Fruit fly (Drosophila melanogaster) whole organism, wandering third instar larva: Measurements from ENCODE around the gene Cngl.

ENCODE experiments used
- Dfd ChIP-seq: fragments of >200 bp; optimal IDR thresholded peaks from 2 replicates; lab custom pipeline; 2017; ENCODE audit warnings: missing biosample characterization, missing genetic modification characterization
- h ChIP-seq: fragments of 200-800 bp; sonication (Bioruptor generic); optimal IDR thresholded peaks from 3 replicates; lab custom pipeline; 2016; ENCODE audit warnings: missing biosample characterization, mild to moderate bottlenecking, missing genetic modification characterization
- psq ChIP-seq: fragments of 200-800 bp; sonication (Bioruptor generic); optimal IDR thresholded peaks from 3 replicates; lab custom pipeline; 2017; ENCODE audit warnings: missing biosample characterization, mild to moderate bottlenecking, missing genetic modification characterization, moderate library complexity
- tai ChIP-seq: sonication (Bioruptor generic); optimal IDR thresholded peaks from 2 replicates; lab custom pipeline; 2016; ENCODE audit warnings: missing biosample characterization, missing genetic modification characterization

- TF ChIP-seq tai (GFP tag; lab: Kevin White, UChicago) = no peak
- TF ChIP-seq h (GFP tag; lab: Kevin White, UChicago) = no peak
- no peak for TF ChIP-seq psq (GFP tag; lab: Kevin White, UChicago)
- TF ChIP-seq Dfd (GFP tag; lab: Kevin White, UChicago) = no peak
Measured at dm6 chrX:15448136-15448535, 7.1 kb upstream of the Cngl start.
